Worm (Caenorhabditis elegans): Measurements from ENCODE around the gene srd-9.

DNA sequence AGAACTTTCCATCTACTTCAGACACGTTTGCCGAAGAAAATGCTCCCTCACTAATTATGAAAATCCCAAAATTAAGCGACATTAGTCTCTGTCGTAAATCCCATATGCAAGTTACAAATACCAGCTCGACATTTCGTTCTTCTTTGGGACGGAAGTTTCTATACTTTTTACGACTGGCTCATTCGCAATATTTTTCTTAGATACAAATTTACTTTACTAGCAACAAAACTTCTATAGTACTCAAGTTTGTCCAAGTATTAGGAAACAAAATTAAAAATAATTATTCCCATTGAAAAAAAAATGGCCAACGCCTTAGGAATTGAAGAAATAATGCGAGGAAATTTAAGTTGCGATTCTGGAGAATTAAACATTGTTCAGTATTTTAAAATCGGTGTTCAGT, 20.6 kb upstream of the srd-9 start, which contains the start of gene srg-26:
- TF ChIP-seq ztf-11 (tag; optimal IDR thresholded peaks at IDR 0.05) (no peak), unc-120 (tag; optimal IDR thresholded peaks at IDR 0.05; ENCODE audit: poor library complexity, severe bottlenecking) (no peak), elt-3 (tag; optimal IDR thresholded peaks at IDR 0.05) (no peak), lin-13 (tag; optimal IDR thresholded peaks at IDR 0.05) (no peak), unc-62 (GFP tag; optimal IDR thresholded peaks at IDR 0.05) (no peak), pha-4 (tag; optimal IDR thresholded peaks at IDR 0.05) (no peak), nhr-76 (tag; optimal IDR thresholded peaks at IDR 0.05) (no peak), nhr-237 (tag; optimal IDR thresholded peaks at IDR 0.05) (no peak), elt-1 (tag; optimal IDR thresholded peaks at IDR 0.05; ENCODE audit: borderline replicate concordance, insufficient read depth) (no peak), sptf-1 (tag; optimal IDR thresholded peaks at IDR 0.05) (no peak), lsy-2 (tag; optimal IDR thresholded peaks at IDR 0.05) (no peak), mab-5 (tag; optimal IDR thresholded peaks at IDR 0.05) (no peak)

Data from whole organism, mixed stage, embryonic.